Fruit fly (Drosophila melanogaster) whole organism, embryonic: ENCODE measurements around the gene pigs.
A peak's percentile ranks its signal among the peaks of the same experiment; 100 is the strongest.

Source experiments
- Antp ChIP-seq: fragments of 200-800 bp; sonication (Bioruptor generic); optimal IDR thresholded peaks from 3 replicates; lab custom pipeline; 2016; ENCODE audit warnings: missing biosample characterization, missing genetic modification characterization
- Bgb ChIP-seq: fragments of 200-800 bp; sonication (Bioruptor generic); IDR thresholded peaks from 2 replicates; pipeline ENCODE4 v1.3.6; 2022; ENCODE audit warnings: missing biosample characterization, missing genetic modification characterization; ENCODE audit not compliant: partially characterized antibody
- CG13287 ChIP-seq: fragments of 200-800 bp; sonication (Bioruptor generic); IDR thresholded peaks from 2 replicates; pipeline ENCODE4 v1.3.6; 2022; ENCODE audit warnings: missing biosample characterization, missing genetic modification characterization; ENCODE audit not compliant: partially characterized antibody
- CG14860 ChIP-seq: fragments of 200-800 bp; sonication (Bioruptor generic); IDR thresholded peaks from 3 replicates; pipeline ENCODE4 v1.3.6; 2022; ENCODE audit warnings: missing biosample characterization, missing genetic modification characterization; ENCODE audit not compliant: partially characterized antibody
- CG1529 ChIP-seq: fragments of 200-800 bp; sonication (Bioruptor generic); optimal IDR thresholded peaks from 3 replicates; lab custom pipeline; 2018; ENCODE audit warnings: missing biosample characterization, missing genetic modification characterization
- CG2116 ChIP-seq: fragments of 200-800 bp; sonication (Bioruptor generic); optimal IDR thresholded peaks from 3 replicates; lab custom pipeline; 2018; ENCODE audit warnings: missing biosample characterization, mild to moderate bottlenecking, missing genetic modification characterization
- CG2678 ChIP-seq: fragments of 200-800 bp; sonication (Bioruptor generic); optimal IDR thresholded peaks from 3 replicates; lab custom pipeline; 2019; ENCODE audit warnings: missing biosample characterization, mild to moderate bottlenecking, missing genetic modification characterization, moderate library complexity
- CG34224 ChIP-seq: fragments of 200-800 bp; sonication (Bioruptor generic); IDR thresholded peaks from 3 replicates; pipeline ENCODE4 v1.3.6; 2022; ENCODE audit warnings: missing biosample characterization, missing genetic modification characterization; ENCODE audit not compliant: partially characterized antibody
- CG4617 ChIP-seq: fragments of 200-800 bp; sonication (Bioruptor generic); optimal IDR thresholded peaks from 3 replicates; lab custom pipeline; 2016; ENCODE audit warnings: missing biosample characterization, missing genetic modification characterization, borderline replicate concordance
- CG6791 ChIP-seq: fragments of 200-800 bp; sonication (Bioruptor generic); IDR thresholded peaks from 3 replicates; pipeline ENCODE4 v1.3.6; 2022; ENCODE audit warnings: missing biosample characterization, missing genetic modification characterization; ENCODE audit not compliant: partially characterized antibody
- CG7745 ChIP-seq: fragments of 200-800 bp; sonication (Bioruptor generic); optimal IDR thresholded peaks from 2 replicates; lab custom pipeline; 2018; ENCODE audit warnings: missing biosample characterization, mild to moderate bottlenecking, missing genetic modification characterization, moderate library complexity
- CG7963 ChIP-seq: fragments of 200-800 bp; sonication (Bioruptor generic); IDR thresholded peaks from 3 replicates; pipeline ENCODE4 v1.3.6; 2022; ENCODE audit warnings: missing biosample characterization, missing genetic modification characterization; ENCODE audit not compliant: partially characterized antibody
- CG7987 ChIP-seq: fragments of 200-800 bp; sonication (Bioruptor generic); optimal IDR thresholded peaks from 2 replicates; lab custom pipeline; 2018; ENCODE audit warnings: missing biosample characterization, mild to moderate bottlenecking, missing genetic modification characterization, moderate library complexity
- Dll ChIP-seq: fragments of 200-800 bp; sonication (Bioruptor generic); IDR thresholded peaks from 4 replicates; pipeline ENCODE4 v1.3.6; 2022; ENCODE audit warnings: missing biosample characterization, missing genetic modification characterization; ENCODE audit not compliant: partially characterized antibody
- Doc3 ChIP-seq: fragments of 200-800 bp; sonication (Bioruptor generic); IDR thresholded peaks from 3 replicates; pipeline ENCODE4 v1.3.6; 2022; ENCODE audit warnings: missing biosample characterization, missing genetic modification characterization; ENCODE audit not compliant: partially characterized antibody
- Dp ChIP-seq: fragments of 200-800 bp; sonication (Bioruptor generic); optimal IDR thresholded peaks from 2 replicates; lab custom pipeline; 2018; ENCODE audit warnings: missing biosample characterization, mild to moderate bottlenecking, missing genetic modification characterization, moderate library complexity
- Dref ChIP-seq: fragments of 200-800 bp; sonication (Bioruptor generic); IDR thresholded peaks from 2 replicates; pipeline ENCODE4 v1.3.6; 2022; ENCODE audit warnings: missing biosample characterization, missing genetic modification characterization
- E2f2 ChIP-seq: fragments of 200-800 bp; sonication (Bioruptor generic); IDR thresholded peaks from 2 replicates; pipeline ENCODE4 v1.3.6; 2022; ENCODE audit warnings: missing biosample characterization, missing genetic modification characterization
- Gug ChIP-seq: fragments of 200-800 bp; sonication (Bioruptor generic); IDR thresholded peaks from 4 replicates; pipeline ENCODE4 v1.3.6; 2022; ENCODE audit warnings: missing biosample characterization, missing genetic modification characterization
- H15 ChIP-seq: fragments of 200-800 bp; sonication (Bioruptor generic); IDR thresholded peaks from 3 replicates; pipeline ENCODE4 v1.3.6; 2022; ENCODE audit warnings: missing biosample characterization, missing genetic modification characterization
- HLH4C ChIP-seq: fragments of 200-800 bp; sonication (Bioruptor generic); IDR thresholded peaks from 3 replicates; pipeline ENCODE4 v1.3.6; 2022; ENCODE audit warnings: missing biosample characterization, missing genetic modification characterization; ENCODE audit not compliant: partially characterized antibody
- MBD-R2 ChIP-seq: fragments of 200-800 bp; sonication (Bioruptor generic); IDR thresholded peaks from 2 replicates; pipeline ENCODE4 v1.3.6; 2022; ENCODE audit warnings: missing biosample characterization, missing genetic modification characterization
- Opbp ChIP-seq: fragments of 200-800 bp; sonication (Bioruptor generic); IDR thresholded peaks from 3 replicates; pipeline ENCODE4 v1.3.6; 2022; ENCODE audit warnings: missing biosample characterization, missing genetic modification characterization; ENCODE audit not compliant: partially characterized antibody
- Scr ChIP-seq: fragments of 200-800 bp; sonication (Bioruptor generic); IDR thresholded peaks from 2 replicates; pipeline ENCODE4 v1.3.6; 2022; ENCODE audit warnings: missing biosample characterization, missing genetic modification characterization; ENCODE audit not compliant: partially characterized antibody
- Spps ChIP-seq: fragments of 200-800 bp; sonication (Bioruptor generic); optimal IDR thresholded peaks from 2 replicates; lab custom pipeline; 2018; ENCODE audit warnings: missing biosample characterization, mild to moderate bottlenecking, missing genetic modification characterization
- Sry-δ ChIP-seq: fragments of 200-800 bp; sonication (Bioruptor generic); optimal IDR thresholded peaks from 2 replicates; lab custom pipeline; 2016; ENCODE audit warnings: missing biosample characterization, missing genetic modification characterization
- Usf ChIP-seq: fragments of 200-800 bp; sonication (Bioruptor generic); optimal IDR thresholded peaks from 2 replicates; lab custom pipeline; 2017; ENCODE audit warnings: missing genotype, missing biosample characterization, missing genetic modification characterization
- abd-A ChIP-seq: fragments of 200-800 bp; sonication (Bioruptor generic); optimal IDR thresholded peaks from 3 replicates; lab custom pipeline; 2019; ENCODE audit warnings: missing biosample characterization, mild to moderate bottlenecking, missing genetic modification characterization, moderate library complexity
- amos ChIP-seq: fragments of 200-800 bp; sonication (Bioruptor generic); IDR thresholded peaks from 2 replicates; pipeline ENCODE4 v1.3.6; 2022; ENCODE audit warnings: missing biosample characterization, missing genetic modification characterization; ENCODE audit not compliant: partially characterized antibody
- bbx ChIP-seq: fragments of 200-800 bp; sonication (Bioruptor generic); IDR thresholded peaks from 2 replicates; pipeline ENCODE4 v1.3.6; 2022; ENCODE audit warnings: missing biosample characterization, missing genetic modification characterization; ENCODE audit not compliant: partially characterized antibody
- chinmo ChIP-seq: fragments of 200-800 bp; sonication (Bioruptor generic); IDR thresholded peaks from 4 replicates; pipeline ENCODE4 v1.3.6; 2022; ENCODE audit warnings: missing biosample characterization, missing genetic modification characterization; ENCODE audit not compliant: partially characterized antibody
- fd96Cb ChIP-seq: fragments of 200-800 bp; sonication (Bioruptor generic); optimal IDR thresholded peaks from 2 replicates; lab custom pipeline; 2018; ENCODE audit warnings: missing biosample characterization, mild to moderate bottlenecking, missing genetic modification characterization, moderate library complexity
- hb ChIP-seq: fragments of 200-800 bp; sonication (Bioruptor generic); IDR thresholded peaks from 3 replicates; pipeline ENCODE4 v1.3.6; 2022; ENCODE audit warnings: missing biosample characterization, missing genetic modification characterization; ENCODE audit not compliant: partially characterized antibody
- mld ChIP-seq: fragments of 200-800 bp; sonication (Bioruptor generic); IDR thresholded peaks from 3 replicates; pipeline ENCODE4 v1.3.6; 2022; ENCODE audit warnings: missing biosample characterization, missing genetic modification characterization; ENCODE audit not compliant: partially characterized antibody
- nom ChIP-seq: fragments of 200-800 bp; sonication (Bioruptor generic); optimal IDR thresholded peaks from 2 replicates; lab custom pipeline; 2017; ENCODE audit warnings: missing biosample characterization, missing genetic modification characterization, mild to moderate bottlenecking, moderate library complexity, missing genetic modification reagents
- peb ChIP-seq: fragments of 200-800 bp; sonication (Bioruptor generic); IDR thresholded peaks from 2 replicates; pipeline ENCODE4 v1.3.6; 2022; ENCODE audit warnings: missing biosample characterization, missing genetic modification characterization
- pum ChIP-seq: fragments of 200-800 bp; sonication (Bioruptor generic); optimal IDR thresholded peaks from 2 replicates; lab custom pipeline; 2016; ENCODE audit warnings: missing biosample characterization, missing genetic modification characterization
- sna ChIP-seq: fragments of 200-800 bp; sonication (Bioruptor generic); IDR thresholded peaks from 2 replicates; pipeline ENCODE4 v1.3.6; 2022; ENCODE audit warnings: missing biosample characterization, missing genetic modification characterization; ENCODE audit not compliant: partially characterized antibody
- so ChIP-seq: fragments of 200-800 bp; sonication (Bioruptor generic); IDR thresholded peaks from 3 replicates; pipeline ENCODE4 v1.3.6; 2022; ENCODE audit warnings: missing biosample characterization, missing genetic modification characterization
- tio ChIP-seq: fragments of 200-800 bp; sonication (Bioruptor generic); optimal IDR thresholded peaks from 2 replicates; lab custom pipeline; 2017; ENCODE audit warnings: missing biosample characterization, missing genetic modification characterization, inconsistent platforms
- tna ChIP-seq: fragments of 200-800 bp; sonication (Bioruptor generic); IDR thresholded peaks from 2 replicates; pipeline ENCODE4 v1.3.6; 2022; ENCODE audit warnings: missing biosample characterization, missing genetic modification characterization; ENCODE audit not compliant: partially characterized antibody
- unc-4 ChIP-seq: fragments of 200-800 bp; sonication (Bioruptor generic); IDR thresholded peaks from 2 replicates; pipeline ENCODE4 v1.3.6; 2022; ENCODE audit warnings: missing biosample characterization, missing genetic modification characterization; ENCODE audit not compliant: partially characterized antibody
- unpg ChIP-seq: fragments of 200-800 bp; sonication (Bioruptor generic); optimal IDR thresholded peaks from 3 replicates; lab custom pipeline; 2018; ENCODE audit warnings: missing biosample characterization, mild to moderate bottlenecking, missing genetic modification characterization, moderate library complexity
- vnd ChIP-seq: fragments of 200-800 bp; sonication (Bioruptor generic); IDR thresholded peaks from 3 replicates; pipeline ENCODE4 v1.3.6; 2022; ENCODE audit warnings: missing biosample characterization, missing genetic modification characterization; ENCODE audit not compliant: partially characterized antibody
- z ChIP-seq: fragments of 200-800 bp; sonication (Bioruptor generic); IDR thresholded peaks from 3 replicates; pipeline ENCODE4 v1.3.6; 2022; ENCODE audit warnings: missing biosample characterization, missing genetic modification characterization

Gene pigs

DNA sequence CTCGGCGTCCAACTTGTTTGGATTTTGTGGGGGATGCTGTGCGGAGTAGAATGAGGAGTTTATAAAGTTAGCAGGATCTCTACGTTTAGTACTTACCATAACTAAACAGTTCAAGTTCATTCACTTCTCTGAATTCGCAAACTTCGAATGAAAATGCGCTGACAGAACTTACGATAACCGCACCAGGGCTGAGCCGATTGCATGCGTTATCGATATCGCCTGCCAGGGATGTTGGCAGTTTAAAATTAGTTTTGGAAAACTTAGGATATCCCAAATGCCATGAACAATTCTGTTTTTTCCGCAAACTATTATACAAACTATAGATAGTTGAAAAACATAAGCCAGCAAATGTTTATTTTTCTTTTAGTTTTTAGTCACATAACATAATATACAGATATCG lies 87.4 kb downstream of the pigs start, which contains the start of gene CG44303 (continued):
- no peak for TF ChIP-seq peb (GFP tag; lab: Robert Waterston, UW)
- no peak for TF ChIP-seq pum (GFP tag; lab: Kevin White, UChicago)
- TF ChIP-seq vnd, result peak; percentile 62
- TF ChIP-seq Dref (GFP tag; lab: Robert Waterston, UW), result peak; percentile 77
- TF ChIP-seq hb, result peak; percentile 76; the same call in 2 of the 3 replicates
- TF ChIP-seq fd96Cb, result no peak
- peak; percentile 80 for TF ChIP-seq HLH4C (GFP tag; lab: Robert Waterston, UW)
- peak; percentile 82 for TF ChIP-seq CG6791 (GFP tag; lab: Robert Waterston, UW)
- peak; percentile 43; the same call in 1 of the 2 replicates for TF ChIP-seq Scr (GFP tag; lab: Robert Waterston, UW)
- no peak for TF ChIP-seq tio (GFP tag; lab: Kevin White, UChicago)
- peak; percentile 71 for TF ChIP-seq Dp (GFP tag; lab: Kevin White, UChicago)
- TF ChIP-seq mld, result peak; percentile 80
- peak; percentile 66 for TF ChIP-seq tna
- TF ChIP-seq Doc3 (GFP tag; lab: Robert Waterston, UW), result peak; percentile 34; the same call in 1 of the 3 replicates
- TF ChIP-seq MBD-R2 (GFP tag; lab: Robert Waterston, UW), result peak; percentile 35; the same call in 1 of the 2 replicates
- TF ChIP-seq so (GFP tag; lab: Robert Waterston, UW), result no peak
- 0 out of 4 replicates have a peak, but pooled peaks have one; percentile 11 for TF ChIP-seq chinmo (GFP tag; lab: Robert Waterston, UW)
- TF ChIP-seq Spps (tag; lab: Kevin White, UChicago), result no peak
- TF ChIP-seq CG13287 (GFP tag; lab: Robert Waterston, UW), result peak; percentile 44; the same call in 1 of the 2 replicates
- 0 out of 2 replicates have a peak, but pooled peaks have one; percentile 23 for TF ChIP-seq unc-4
- TF ChIP-seq z, result no peak
- TF ChIP-seq CG14860 (GFP tag; lab: Robert Waterston, UW), result peak; percentile 69
- TF ChIP-seq Sry-δ (GFP tag; lab: Kevin White, UChicago), result peak; percentile 29
- TF ChIP-seq E2f2 (GFP tag; lab: Robert Waterston, UW), result peak; percentile 79
- peak; percentile 59; the same call in 2 of the 3 replicates for TF ChIP-seq CG7963
- TF ChIP-seq CG7987 (GFP tag; lab: Kevin White, UChicago), result no peak
- TF ChIP-seq amos (GFP tag; lab: Robert Waterston, UW), result peak; percentile 61; the same call in 1 of the 2 replicates
- TF ChIP-seq CG2678 (tag; lab: Kevin White, UChicago), result no peak
- TF ChIP-seq abd-A (tag; lab: Kevin White, UChicago), result no peak
- TF ChIP-seq bbx (GFP tag; lab: Robert Waterston, UW), result peak; percentile 74
- no peak for TF ChIP-seq Usf (GFP tag; lab: Kevin White, UChicago)
- TF ChIP-seq Antp (GFP tag; lab: Kevin White, UChicago), result no peak
- 0 out of 4 replicates have a peak, but pooled peaks have one; percentile 36 for TF ChIP-seq Dll (GFP tag; lab: Robert Waterston, UW)
- TF ChIP-seq sna (GFP tag; lab: Robert Waterston, UW), result 0 out of 2 replicates have a peak, but pooled peaks have one; percentile 22
- peak; percentile 61 for TF ChIP-seq CG2116 (GFP tag; lab: Kevin White, UChicago)
- TF ChIP-seq CG34224, result peak; percentile 60; the same call in 2 of the 3 replicates
- TF ChIP-seq unpg (GFP tag; lab: Kevin White, UChicago), result no peak
- TF ChIP-seq Gug (GFP tag; lab: Robert Waterston, UW), result no peak
- no peak for TF ChIP-seq H15 (GFP tag; lab: Robert Waterston, UW)
- TF ChIP-seq CG1529 (GFP tag; lab: Kevin White, UChicago), result no peak
- TF ChIP-seq CG7745 (tag; lab: Kevin White, UChicago), result no peak
- TF ChIP-seq Opbp (GFP tag; lab: Robert Waterston, UW), result peak; percentile 69; the same call in 2 of the 3 replicates
- TF ChIP-seq nom (GFP tag; lab: Kevin White, UChicago), result no peak
- TF ChIP-seq CG4617, result no peak
- peak; percentile 65 for TF ChIP-seq Bgb
